Worm (Caenorhabditis elegans): ENCODE data around the gene egl-5.

egl-5 gene

DNA sequence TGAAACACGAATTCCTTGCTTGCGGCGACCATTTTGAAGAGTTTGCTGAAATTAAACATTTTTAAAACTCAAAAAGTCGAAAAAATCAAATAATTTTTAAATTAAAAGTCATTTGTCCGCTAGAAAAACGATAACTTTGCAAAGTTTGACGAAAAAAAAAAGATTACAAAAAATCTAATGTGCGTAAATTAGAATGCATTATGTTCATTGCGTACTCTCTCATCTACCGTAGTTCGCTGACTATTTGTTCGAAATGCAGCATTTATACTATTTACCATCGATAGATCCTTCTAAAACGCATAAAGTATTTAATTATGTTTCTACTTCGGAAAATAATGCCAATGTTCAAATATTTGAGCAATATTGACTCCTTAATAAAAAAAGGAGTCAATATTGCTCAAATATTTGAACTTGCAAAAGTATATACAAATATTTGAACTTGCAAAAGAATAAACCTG lies 38.2 kb upstream of the egl-5 start, which contains the start of gene bath-15:
bath-15 (minus strand) TSS at position 51 of the 458 bp plus-strand sequence.
- TF ChIP-seq snpc-4 (tag; optimal IDR thresholded peaks at IDR 0.05) (no peak), pha-4 (tag; optimal IDR thresholded peaks at IDR 0.05) (peak; percentile 66)

DNA sequence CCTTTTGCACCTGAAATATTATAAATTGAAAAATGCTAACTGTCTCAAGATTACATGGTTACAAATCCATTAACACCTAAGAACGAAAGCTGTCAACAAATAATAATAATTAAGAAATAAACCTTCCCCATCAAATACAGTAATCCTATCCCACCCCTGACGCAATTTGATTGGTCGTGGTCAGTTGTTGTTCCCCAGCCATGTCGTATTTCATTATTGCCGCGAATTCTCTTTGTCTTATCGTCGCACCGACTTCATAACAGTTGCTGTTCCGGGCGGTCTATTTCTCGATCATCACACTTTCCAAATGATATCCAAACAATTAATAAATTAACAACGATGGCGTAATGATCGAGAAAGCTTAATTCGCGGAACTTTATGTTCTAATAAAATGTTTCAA lies 35.6 kb upstream of the egl-5 start:
- no peak for TF ChIP-seq skn-1 (tag; optimal IDR thresholded peaks at IDR 0.05)
- no peak for TF ChIP-seq ama-1 (optimal IDR thresholded peaks at IDR 0.05)
- TF ChIP-seq pha-4 (tag; optimal IDR thresholded peaks at IDR 0.05): no peak
- TF ChIP-seq nfya-1 (tag; optimal IDR thresholded peaks at IDR 0.05; ENCODE audit: insufficient read depth): peak; percentile 96
- TF ChIP-seq egl-5 (tag; optimal IDR thresholded peaks at IDR 0.05): peak; percentile 31
- no peak for TF ChIP-seq unc-39 (tag; optimal IDR thresholded peaks at IDR 0.05)
- no peak for TF ChIP-seq elt-3 (tag; optimal IDR thresholded peaks at IDR 0.05)

DNA sequence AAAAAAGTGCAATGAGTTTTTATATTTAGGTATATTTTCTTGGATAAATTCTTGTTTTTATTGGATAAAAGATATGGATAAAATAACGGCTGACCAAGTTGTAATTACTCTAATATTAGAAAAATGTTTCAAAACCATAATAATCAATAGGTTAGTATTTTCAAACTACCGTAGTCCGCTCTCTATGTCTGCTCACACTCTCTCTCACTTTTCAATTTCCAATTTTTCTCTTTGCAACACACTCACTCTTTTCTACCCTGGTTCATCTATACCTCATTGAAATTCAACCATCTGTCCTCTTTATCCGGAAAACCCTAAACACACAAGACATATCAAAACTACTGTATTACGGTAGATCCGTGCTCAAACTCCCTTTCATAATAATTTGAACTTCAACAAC lies 34.9 kb upstream of the egl-5 start:
- TF ChIP-seq ceh-28 (tag; optimal IDR thresholded peaks at IDR 0.05) (no peak), ceh-9 (tag; optimal IDR thresholded peaks at IDR 0.05) (no peak), egl-27 (tag; optimal IDR thresholded peaks at IDR 0.05) (no peak), nfya-1 (tag; optimal IDR thresholded peaks at IDR 0.05; ENCODE audit: insufficient read depth) (peak; percentile 19), ZK546.5 (tag; optimal IDR thresholded peaks at IDR 0.05) (no peak), elt-1 (tag; optimal IDR thresholded peaks at IDR 0.05) (no peak)

DNA sequence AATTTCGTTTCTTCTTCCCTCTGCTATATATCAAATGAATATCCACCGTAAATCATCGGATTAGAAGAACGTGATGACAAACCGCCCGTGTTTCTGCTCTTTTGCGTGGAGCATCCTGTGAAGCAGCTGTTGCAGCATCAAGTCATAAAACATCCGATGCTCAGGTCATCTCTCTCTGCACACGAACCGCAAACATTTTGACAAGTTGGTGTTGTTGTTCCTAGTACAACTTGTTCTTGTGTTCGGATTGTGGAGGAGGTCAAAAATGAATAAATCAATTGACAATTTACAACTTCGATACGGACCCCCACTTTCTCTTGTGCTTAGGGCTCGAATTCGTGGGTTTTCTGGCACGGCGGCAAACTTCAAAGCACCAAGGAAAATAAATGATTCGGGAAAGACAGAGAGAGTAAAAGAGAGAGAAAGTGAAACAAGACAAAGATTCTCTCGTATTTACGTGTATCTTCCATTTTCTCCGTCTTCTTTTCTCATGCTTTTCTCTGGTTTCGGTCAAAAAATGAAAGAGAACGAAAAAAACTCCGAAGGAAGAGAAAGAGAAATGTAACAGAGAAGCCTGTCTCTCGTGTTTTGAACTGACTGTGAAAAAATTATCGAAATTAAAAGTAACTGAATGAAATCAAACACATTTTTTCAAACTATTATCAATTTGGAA lies 33.5 kb upstream of the egl-5 start:
- TF ChIP-seq lin-39 (tag; optimal IDR thresholded peaks at IDR 0.05): peak; percentile 17
- TF ChIP-seq nfya-1 (tag; optimal IDR thresholded peaks at IDR 0.05; ENCODE audit: insufficient read depth): peak; percentile 5
- no peak for TF ChIP-seq nhr-23 (tag; optimal IDR thresholded peaks at IDR 0.05)

DNA sequence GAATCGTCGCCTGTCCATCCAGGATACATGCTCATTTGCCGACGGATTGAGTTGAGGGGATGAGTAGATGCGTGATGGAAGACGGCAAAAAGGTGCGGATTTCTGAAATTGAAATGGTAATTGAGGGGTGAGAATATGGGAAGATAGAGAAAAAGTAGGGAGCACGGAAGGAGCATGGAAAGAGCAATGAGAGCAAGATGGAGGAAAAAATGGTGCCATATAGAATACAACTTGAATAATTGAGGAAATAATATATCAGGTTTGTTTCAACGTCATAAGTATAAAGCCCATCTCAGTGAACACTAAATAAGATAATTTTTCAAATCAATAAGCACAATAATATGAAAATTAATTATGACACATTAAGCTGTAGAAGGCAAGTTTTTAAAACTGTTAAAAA lies 30.8 kb upstream of the egl-5 start, which contains the start of gene mab-5:
mab-5 (minus strand) TSS at position 101 of the 400 bp plus-strand sequence.
- TF ChIP-seq sea-2 (GFP tag; optimal IDR thresholded peaks at IDR 0.05) (no peak), tbx-2 (tag; optimal IDR thresholded peaks at IDR 0.05) (no peak), ZK546.5 (tag; optimal IDR thresholded peaks at IDR 0.05) (no peak), nfya-1 (tag; optimal IDR thresholded peaks at IDR 0.05; ENCODE audit: insufficient read depth) (no peak), snpc-4 (tag; optimal IDR thresholded peaks at IDR 0.05) (no peak), nhr-28 (tag; optimal IDR thresholded peaks at IDR 0.05) (no peak), ceh-82 (tag; optimal IDR thresholded peaks at IDR 0.05) (no peak)

DNA sequence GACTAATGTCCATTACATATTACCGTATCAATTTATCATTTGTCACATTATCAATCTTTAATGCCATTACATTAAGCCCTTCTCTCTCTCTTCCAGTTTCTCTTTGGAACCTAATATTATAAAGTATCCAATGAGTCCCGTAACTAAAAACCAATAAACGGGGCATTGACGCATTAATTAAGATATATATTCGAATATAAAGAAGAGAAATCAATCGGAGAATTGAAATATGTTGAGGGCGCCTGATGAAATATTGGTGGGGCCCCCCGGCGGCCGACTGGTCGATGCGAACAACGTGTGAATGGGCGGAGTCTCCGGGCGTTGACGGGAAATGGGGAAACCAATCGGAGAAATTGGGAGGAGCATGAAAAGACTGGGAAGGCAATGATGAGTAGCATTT lies 30.0 kb upstream of the egl-5 start:
- no peak for TF ChIP-seq zag-1 (tag; optimal IDR thresholded peaks at IDR 0.05)
- TF ChIP-seq nhr-28 (tag; optimal IDR thresholded peaks at IDR 0.05): no peak
- TF ChIP-seq unc-39 (tag; optimal IDR thresholded peaks at IDR 0.05): no peak
- TF ChIP-seq nhr-76 (tag; optimal IDR thresholded peaks at IDR 0.05): no peak
- no peak for TF ChIP-seq nhr-25 (tag; optimal IDR thresholded peaks at IDR 0.05)
- TF ChIP-seq pha-4 (tag; optimal IDR thresholded peaks at IDR 0.05): no peak
- no peak for TF ChIP-seq elt-2 (tag; optimal IDR thresholded peaks at IDR 0.05)
- TF ChIP-seq egl-5 (tag; optimal IDR thresholded peaks at IDR 0.05): peak; percentile 83
- no peak for TF ChIP-seq egl-27 (tag; optimal IDR thresholded peaks at IDR 0.05)
- TF ChIP-seq nhr-237 (tag; optimal IDR thresholded peaks at IDR 0.05): no peak
- no peak for TF ChIP-seq ztf-4 (tag; optimal IDR thresholded peaks at IDR 0.05)
- peak; percentile 94 for TF ChIP-seq nfya-1 (tag; optimal IDR thresholded peaks at IDR 0.05; ENCODE audit: insufficient read depth)
- no peak for TF ChIP-seq ceh-82 (tag; optimal IDR thresholded peaks at IDR 0.05)
- TF ChIP-seq daf-12 (tag; optimal IDR thresholded peaks at IDR 0.05): no peak
- no peak for TF ChIP-seq eor-1 (tag; optimal IDR thresholded peaks at IDR 0.05)
- TF ChIP-seq nhr-23 (tag; optimal IDR thresholded peaks at IDR 0.05): no peak
- TF ChIP-seq ceh-9 (tag; optimal IDR thresholded peaks at IDR 0.05): no peak
- peak; percentile 32 for TF ChIP-seq lin-39 (tag; optimal IDR thresholded peaks at IDR 0.05)
- no peak for TF ChIP-seq mml-1 (tag; optimal IDR thresholded peaks at IDR 0.05)
- no peak for TF ChIP-seq ceh-28 (tag; optimal IDR thresholded peaks at IDR 0.05)
- peak; percentile 9 for TF ChIP-seq lsy-12 (tag; optimal IDR thresholded peaks at IDR 0.05)
- TF ChIP-seq skn-1 (tag; optimal IDR thresholded peaks at IDR 0.05): no peak
- no peak for TF ChIP-seq pqm-1 (tag; optimal IDR thresholded peaks at IDR 0.05)
- TF ChIP-seq unc-62 (GFP tag; optimal IDR thresholded peaks at IDR 0.05): peak; percentile 24
- no peak for TF ChIP-seq fkh-2 (tag; optimal IDR thresholded peaks at IDR 0.05)
- no peak for TF ChIP-seq ZK546.5 (tag; optimal IDR thresholded peaks at IDR 0.05)
- TF ChIP-seq ceh-16 (tag; optimal IDR thresholded peaks at IDR 0.05): no peak
- TF ChIP-seq fos-1 (tag; optimal IDR thresholded peaks at IDR 0.05): no peak
- no peak for TF ChIP-seq nhr-11 (tag; optimal IDR thresholded peaks at IDR 0.05)
- TF ChIP-seq ztf-11 (tag; optimal IDR thresholded peaks at IDR 0.05): no peak

Data from whole organism, L3 larva.